Fruit fly (Drosophila melanogaster) whole organism, prepupa: ENCODE results near the gene Trs20.
A peak's percentile ranks its signal among the peaks of the same experiment; 100 is the strongest.

Experiments
- Blimp-1 ChIP-seq: fragments of 200-800 bp; sonication (Bioruptor generic); optimal IDR thresholded peaks from 3 replicates; lab custom pipeline; 2017; ENCODE audit warnings: missing biosample characterization, missing genetic modification characterization, mild to moderate bottlenecking, moderate library complexity, missing genetic modification reagents
- CG11294 ChIP-seq: fragments of 200-800 bp; sonication (Bioruptor generic); IDR thresholded peaks from 2 replicates; pipeline ENCODE4 v1.3.6; 2022; ENCODE audit warnings: missing biosample characterization, missing genetic modification characterization
- CG11762 ChIP-seq: fragments of 200-800 bp; sonication (Bioruptor generic); optimal IDR thresholded peaks from 3 replicates; lab custom pipeline; 2016; ENCODE audit warnings: missing biosample characterization, missing genetic modification characterization; ENCODE audit not compliant: insufficient read depth
- CG15336 ChIP-seq: fragments of 200-800 bp; sonication (Bioruptor generic); IDR thresholded peaks from 2 replicates; pipeline ENCODE4 v1.3.6; 2022; ENCODE audit warnings: missing biosample characterization, missing genetic modification characterization
- CG1621 ChIP-seq: fragments of 200-800 bp; sonication (Bioruptor generic); optimal IDR thresholded peaks from 3 replicates; lab custom pipeline; 2018; ENCODE audit warnings: missing biosample characterization, mild to moderate bottlenecking, missing genetic modification characterization
- CG16779 ChIP-seq: fragments of 200-800 bp; sonication (Bioruptor generic); optimal IDR thresholded peaks from 3 replicates; lab custom pipeline; 2017; ENCODE audit warnings: missing biosample characterization, mild to moderate bottlenecking, missing genetic modification characterization
- CG3032 ChIP-seq: fragments of 200-800 bp; optimal IDR thresholded peaks from 2 replicates; lab custom pipeline; 2019; ENCODE audit warnings: missing biosample characterization, mild to moderate bottlenecking, missing genetic modification characterization, moderate library complexity
- CG31627 ChIP-seq: fragments of 200-800 bp; sonication (Bioruptor generic); optimal IDR thresholded peaks from 3 replicates; lab custom pipeline; 2016; ENCODE audit warnings: missing biosample characterization, missing genetic modification characterization
- CG34406 ChIP-seq: fragments of 200-800 bp; sonication (Bioruptor generic); optimal IDR thresholded peaks from 3 replicates; lab custom pipeline; 2016; ENCODE audit warnings: missing biosample characterization, missing genetic modification characterization
- CG4318 ChIP-seq: fragments of 200-800 bp; sonication (Bioruptor generic); optimal IDR thresholded peaks from 3 replicates; lab custom pipeline; 2017; ENCODE audit warnings: missing biosample characterization, mild to moderate bottlenecking, missing genetic modification characterization
- CG6163 ChIP-seq: fragments of 200-800 bp; sonication (Bioruptor generic); IDR thresholded peaks from 3 replicates; pipeline ENCODE4 v1.3.6; 2022; ENCODE audit warnings: missing biosample characterization, missing genetic modification characterization
- CG6276 ChIP-seq: fragments of 200-800 bp; sonication (Bioruptor generic); optimal IDR thresholded peaks from 2 replicates; lab custom pipeline; 2017; ENCODE audit warnings: missing biosample characterization, mild to moderate bottlenecking, missing genetic modification characterization
- CG6792 ChIP-seq: fragments of 200-800 bp; sonication (Bioruptor generic); optimal IDR thresholded peaks from 3 replicates; lab custom pipeline; 2016; ENCODE audit warnings: missing biosample characterization, missing genetic modification characterization
- CG6808 ChIP-seq: fragments of 200-800 bp; sonication (Bioruptor generic); optimal IDR thresholded peaks from 3 replicates; lab custom pipeline; 2017; ENCODE audit warnings: missing biosample characterization, missing genetic modification characterization, mild to moderate bottlenecking, moderate library complexity, missing genetic modification reagents
- CG6854 ChIP-seq: fragments of 200-800 bp; sonication (Bioruptor generic); optimal IDR thresholded peaks from 2 replicates; lab custom pipeline; 2017; ENCODE audit warnings: missing biosample characterization, mild to moderate bottlenecking, missing genetic modification characterization
- CG7368 ChIP-seq: fragments of 200-800 bp; sonication (Bioruptor generic); optimal IDR thresholded peaks from 3 replicates; lab custom pipeline; 2016; ENCODE audit warnings: missing biosample characterization, missing genetic modification characterization
- CG8119 ChIP-seq: fragments of 200-800 bp; sonication (Bioruptor generic); IDR thresholded peaks from 3 replicates; pipeline ENCODE4 v1.3.6; 2022; ENCODE audit warnings: missing biosample characterization, missing genetic modification characterization
- CG8319 ChIP-seq: fragments of 200-800 bp; sonication (Bioruptor generic); optimal IDR thresholded peaks from 3 replicates; lab custom pipeline; 2016; ENCODE audit warnings: missing biosample characterization, missing genetic modification characterization
- CG8632 ChIP-seq: fragments of 200-800 bp; sonication (Bioruptor generic); optimal IDR thresholded peaks from 3 replicates; lab custom pipeline; 2016; ENCODE audit warnings: missing biosample characterization, missing genetic modification characterization
- Eip78C ChIP-seq: fragments of 200-800 bp; sonication (Bioruptor generic); peaks from one replicate; lab custom pipeline; 2016; ENCODE audit warnings: missing biosample characterization, missing genetic modification characterization
- Eip93F ChIP-seq: fragments of 200-800 bp; sonication (Bioruptor generic); optimal IDR thresholded peaks from 2 replicates; lab custom pipeline; 2016; ENCODE audit warnings: missing biosample characterization, mild to moderate bottlenecking, missing genetic modification characterization
- Ets21C ChIP-seq: fragments of 200-800 bp; sonication (Bioruptor generic); optimal IDR thresholded peaks from 3 replicates; lab custom pipeline; 2016; ENCODE audit warnings: missing biosample characterization, missing genetic modification characterization
- Hr39 ChIP-seq: fragments of 200-800 bp; sonication (Bioruptor generic); optimal IDR thresholded peaks from 2 replicates; lab custom pipeline; 2016; ENCODE audit warnings: missing biosample characterization, missing genetic modification characterization
- Hr4 ChIP-seq: fragments of 200-800 bp; sonication (Bioruptor generic); optimal IDR thresholded peaks from 3 replicates; lab custom pipeline; 2016; ENCODE audit warnings: missing biosample characterization, missing genetic modification characterization
- Met ChIP-seq: fragments of 200-800 bp; sonication (Bioruptor generic); optimal IDR thresholded peaks from 3 replicates; lab custom pipeline; 2016; ENCODE audit warnings: missing biosample characterization, missing genetic modification characterization
- Smox ChIP-seq: fragments of 200-800 bp; sonication (Bioruptor generic); optimal IDR thresholded peaks from 3 replicates; lab custom pipeline; 2016; ENCODE audit warnings: missing biosample characterization, missing genetic modification characterization
- Sox102F ChIP-seq: fragments of 200-800 bp; sonication (Bioruptor generic); optimal IDR thresholded peaks from 2 replicates; lab custom pipeline; 2016; ENCODE audit warnings: missing biosample characterization, mild to moderate bottlenecking, missing genetic modification characterization
- Sox14 ChIP-seq: fragments of 200-800 bp; sonication (Bioruptor generic); optimal IDR thresholded peaks from 3 replicates; lab custom pipeline; 2016; ENCODE audit warnings: missing biosample characterization, missing genetic modification characterization
- Sox15 ChIP-seq: fragments of 200-800 bp; sonication (Bioruptor generic); optimal IDR thresholded peaks from 3 replicates; lab custom pipeline; 2016; ENCODE audit warnings: missing biosample characterization, missing genetic modification characterization
- cyc ChIP-seq: fragments of 200-800 bp; sonication (Bioruptor generic); optimal IDR thresholded peaks from 3 replicates; lab custom pipeline; 2016; ENCODE audit warnings: missing biosample characterization, missing genetic modification characterization
- dac ChIP-seq: fragments of 200-800 bp; sonication (Bioruptor generic); optimal IDR thresholded peaks from 2 replicates; lab custom pipeline; 2017; ENCODE audit warnings: missing biosample characterization, mild to moderate bottlenecking, missing genetic modification characterization
- esn ChIP-seq: fragments of 200-800 bp; sonication (Bioruptor generic); optimal IDR thresholded peaks from 2 replicates; lab custom pipeline; 2016; ENCODE audit warnings: missing biosample characterization, mild to moderate bottlenecking, missing genetic modification characterization, moderate library complexity
- fd85E ChIP-seq: fragments of 200-800 bp; sonication (Bioruptor generic); optimal IDR thresholded peaks from 3 replicates; lab custom pipeline; 2016; ENCODE audit warnings: missing biosample characterization, missing genetic modification characterization
- fkh ChIP-seq: fragments of 200-800 bp; sonication (Bioruptor generic); optimal IDR thresholded peaks from 3 replicates; lab custom pipeline; 2017; ENCODE audit warnings: missing biosample characterization, mild to moderate bottlenecking, missing genetic modification characterization, moderate library complexity
- spab ChIP-seq: fragments of 200-800 bp; sonication (Bioruptor generic); optimal IDR thresholded peaks from 2 replicates; lab custom pipeline; 2017; ENCODE audit warnings: missing biosample characterization, mild to moderate bottlenecking, missing genetic modification characterization, missing genetic modification reagents
- ss ChIP-seq, 2 experiments: fragments of 200-800 bp; sonication (Bioruptor generic); optimal IDR thresholded peaks; 2 replicates in 1 of 2; 3 replicates in 1 of 2; lab custom pipeline; 2017 to 2018; ENCODE audit warnings: mild to moderate bottlenecking in 2 of 2, missing biosample characterization in 2 of 2, missing genetic modification characterization in 2 of 2, moderate library complexity in 1 of 2
- vri ChIP-seq: fragments of 200-800 bp; sonication (Bioruptor generic); optimal IDR thresholded peaks from 3 replicates; lab custom pipeline; 2016; ENCODE audit warnings: missing biosample characterization, mild to moderate bottlenecking, missing genetic modification characterization

Gene Trs20

dm6 chr3L:16105528-16105927, 25.9 kb downstream of the Trs20 start, which contains the start of the genes IntS9 and CG43295 (continued):
- TF ChIP-seq Sox102F (GFP tag; lab: Kevin White, UChicago): no peak
- peak; percentile 97 for TF ChIP-seq Sox14 (GFP tag; lab: Kevin White, UChicago)
- no peak; the same call in 2 of the 3 replicates for TF ChIP-seq CG8119
- peak; percentile 92 for TF ChIP-seq Hr39 (GFP tag; lab: Kevin White, UChicago)
- peak; percentile 88 for TF ChIP-seq Ets21C
- peak; percentile 64 for TF ChIP-seq CG11294 (GFP tag; lab: Robert Waterston, UW)

dm6 chr3L:16100059-16100458, 31.4 kb downstream of the Trs20 start, which contains the start of gene IleRS-m:
Gene IleRS-m (plus strand): TSS chr3L:16100280.
- TF ChIP-seq CG34406 (no peak), CG4318 (GFP tag; lab: Kevin White, UChicago) (no peak), esn (GFP tag; lab: Kevin White, UChicago) (no peak), CG8319 (no peak), vri (GFP tag; lab: Kevin White, UChicago) (no peak), ss (GFP tag; optimal IDR thresholded peaks at IDR 0.05; lab: Kevin White, UChicago) (no peak)

DNA sequence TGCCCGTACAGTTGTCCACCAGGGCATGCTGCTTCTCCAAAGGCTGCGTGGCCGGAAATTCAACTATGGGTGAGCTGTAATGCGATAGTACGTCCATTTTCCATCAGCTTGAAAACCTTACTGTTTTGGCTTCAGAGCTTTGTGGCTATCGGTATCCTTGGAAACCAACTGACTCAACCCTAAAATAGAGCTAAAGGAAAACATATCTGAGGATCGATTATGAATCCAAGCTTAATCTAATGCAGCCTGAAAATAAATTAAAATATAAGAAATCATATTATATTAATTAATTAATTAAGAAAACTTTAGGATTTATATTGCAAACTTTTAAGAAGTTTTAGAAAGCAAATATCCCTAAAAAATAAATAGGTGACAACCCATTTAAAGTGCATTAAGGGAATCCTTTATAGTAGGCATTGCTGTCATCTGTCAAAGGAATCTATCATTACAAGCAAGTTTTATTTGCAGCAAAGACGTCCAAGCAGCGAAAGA, 34.0 kb downstream of the Trs20 start, which contains the start of the genes CG13074 and ATPsynbetaL:
CG13074 (minus strand) TSS at position 101 of the 492 bp plus-strand sequence.
ATPsynbetaL (plus strand) TSS at position 442 of the 492 bp plus-strand sequence.
- TF ChIP-seq fkh (GFP tag; lab: Kevin White, UChicago) (no peak), Sox15 (no peak), fd85E (GFP tag; lab: Kevin White, UChicago) (no peak), Met (no peak), Smox (GFP tag; lab: Kevin White, UChicago) (no peak), CG11294 (GFP tag; lab: Robert Waterston, UW) (no peak), cyc (GFP tag; lab: Kevin White, UChicago) (no peak), vri (GFP tag; lab: Kevin White, UChicago) (no peak), CG6792 (GFP tag; lab: Kevin White, UChicago) (no peak), Hr39 (GFP tag; lab: Kevin White, UChicago) (no peak), Blimp-1 (GFP tag; lab: Kevin White, UChicago) (no peak), spab (GFP tag; lab: Kevin White, UChicago) (no peak)
- TF ChIP-seq, all 60 proteins: peak for 0

DNA sequence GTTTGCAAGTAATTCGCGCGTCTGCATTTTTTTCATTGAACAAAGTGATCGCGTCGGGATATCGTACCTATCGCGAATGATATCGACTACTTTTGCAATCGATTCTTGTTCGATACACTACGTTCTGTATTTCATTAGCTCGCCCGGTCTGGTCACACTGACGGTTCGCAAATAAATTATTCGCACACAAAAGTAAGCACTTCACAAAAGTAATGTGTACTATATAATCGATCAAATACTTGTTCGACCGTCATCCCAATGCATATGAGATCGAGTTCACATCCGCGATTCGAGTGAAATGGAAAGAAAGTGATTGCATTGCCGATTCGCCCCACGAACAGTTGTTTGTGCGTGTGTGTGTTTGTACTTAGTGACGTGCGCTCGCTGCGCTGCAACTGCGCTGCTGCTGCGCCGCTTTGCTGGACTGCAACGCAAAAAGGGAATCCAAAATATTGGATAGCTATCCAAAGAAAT, 41.1 kb downstream of the Trs20 start, which contains the start of the genes CG5235 and ClC-c:
CG5235 (minus strand) TSS at position 63 of the 474 bp plus-strand sequence.
ClC-c (plus strand) TSS at position 125 of the 474 bp plus-strand sequence.
- no peak for TF ChIP-seq CG31627 (GFP tag; lab: Kevin White, UChicago)
- TF ChIP-seq Ets21C: no peak
- no peak for TF ChIP-seq Hr4 (GFP tag; lab: Kevin White, UChicago)
- TF ChIP-seq esn (GFP tag; lab: Kevin White, UChicago): peak; percentile 5
- no peak for TF ChIP-seq Met
- peak; percentile 34 for TF ChIP-seq Sox14 (GFP tag; lab: Kevin White, UChicago)
- TF ChIP-seq CG8119: no peak
- no peak for TF ChIP-seq CG6163 (GFP tag; lab: Robert Waterston, UW)
- TF ChIP-seq Eip93F (GFP tag; lab: Kevin White, UChicago): no peak
- TF ChIP-seq fkh (GFP tag; lab: Kevin White, UChicago): peak; percentile 69
- TF ChIP-seq CG6276 (GFP tag; lab: Kevin White, UChicago): no peak
- no peak for TF ChIP-seq CG11762 (GFP tag; lab: Kevin White, UChicago)
- no peak for TF ChIP-seq CG6808 (GFP tag; lab: Kevin White, UChicago)
- TF ChIP-seq Eip78C (GFP tag; lab: Kevin White, UChicago): no peak
- TF ChIP-seq CG6854 (GFP tag; lab: Kevin White, UChicago): peak; percentile 53
- no peak for TF ChIP-seq CG8632 (GFP tag; lab: Kevin White, UChicago)

DNA sequence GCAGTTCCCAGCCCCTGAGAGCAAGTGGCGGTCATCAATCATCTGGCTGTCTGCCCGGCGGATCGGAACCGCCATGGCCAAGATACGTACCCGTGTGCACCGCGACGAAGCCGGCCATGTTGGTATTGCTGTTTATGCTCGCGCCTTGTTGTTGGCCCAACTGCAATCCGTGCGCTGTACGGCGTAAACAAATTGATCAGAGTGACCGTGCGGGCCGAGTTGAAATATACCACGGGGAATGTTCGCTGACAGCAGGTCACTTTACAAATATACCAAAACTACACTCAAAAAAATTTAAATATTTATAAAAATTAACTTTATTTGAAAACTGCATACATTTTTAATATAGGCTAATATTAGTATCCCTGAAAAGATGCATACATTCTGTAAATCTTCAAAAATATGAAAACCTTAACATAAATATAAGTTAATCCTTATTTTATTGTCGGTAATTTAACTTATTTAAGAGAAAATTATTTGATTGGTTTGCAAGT, 44.1 kb downstream of the Trs20 start, which contains the start of gene Tasp1:
Tasp1 (minus strand) TSS at position 203 of the 494 bp plus-strand sequence.
- TF ChIP-seq CG7368 (GFP tag; lab: Kevin White, UChicago): no peak
- TF ChIP-seq esn (GFP tag; lab: Kevin White, UChicago): peak; percentile 55
- peak; percentile 62 for TF ChIP-seq CG15336 (GFP tag; lab: Robert Waterston, UW)
- TF ChIP-seq vri (GFP tag; lab: Kevin White, UChicago): no peak
- TF ChIP-seq CG16779: no peak
- peak; percentile 56 for TF ChIP-seq CG3032 (tag; lab: Kevin White, UChicago)
- TF ChIP-seq CG1621: peak; percentile 100
- TF ChIP-seq dac (GFP tag; lab: Kevin White, UChicago): no peak
- TF ChIP-seq Hr4 (GFP tag; lab: Kevin White, UChicago): no peak
- TF ChIP-seq CG6792 (GFP tag; lab: Kevin White, UChicago): no peak
- TF ChIP-seq cyc (GFP tag; lab: Kevin White, UChicago): peak; percentile 22
